Fruit fly (Drosophila melanogaster) whole organism, wandering third instar larva: ENCODE data around the gene CG10948.

Experiments used
- Abd-B ChIP-seq: fragments of >200 bp; optimal IDR thresholded peaks from 2 replicates; lab custom pipeline; 2017; ENCODE audit warnings: missing biosample characterization, missing genetic modification characterization
- HLH106 ChIP-seq: fragments of 200-800 bp; optimal IDR thresholded peaks from 3 replicates; lab custom pipeline; 2019; ENCODE audit warnings: missing biosample characterization, mild to moderate bottlenecking, missing genetic modification characterization, moderate library complexity
- Hr78 ChIP-seq: fragments of >200 bp; optimal IDR thresholded peaks from 2 replicates; lab custom pipeline; 2017; ENCODE audit warnings: missing biosample characterization, missing genetic modification characterization
- Jra ChIP-seq: sonication (Bioruptor generic); optimal IDR thresholded peaks from 2 replicates; lab custom pipeline; 2016; ENCODE audit warnings: missing biosample characterization, missing genetic modification characterization
- Myc ChIP-seq: fragments of >200 bp; optimal IDR thresholded peaks from 2 replicates; lab custom pipeline; 2017
- OdsH ChIP-seq: fragments of 200-800 bp; sonication (Bioruptor generic); optimal IDR thresholded peaks from 2 replicates; lab custom pipeline; 2016; ENCODE audit warnings: missing biosample characterization, mild to moderate bottlenecking, missing genetic modification characterization
- br ChIP-seq: fragments of 200-800 bp; sonication (Bioruptor generic); optimal IDR thresholded peaks from 2 replicates; lab custom pipeline; 2016; ENCODE audit warnings: missing biosample characterization, missing genetic modification characterization
- dsf ChIP-seq: sonication (Bioruptor generic); optimal IDR thresholded peaks from 2 replicates; lab custom pipeline; 2016; ENCODE audit warnings: missing biosample characterization, missing genetic modification characterization, borderline replicate concordance
- fru ChIP-seq: fragments of 200-800 bp; sonication (Bioruptor generic); optimal IDR thresholded peaks from 3 replicates; lab custom pipeline; 2016; ENCODE audit warnings: missing biosample characterization, mild to moderate bottlenecking, missing genetic modification characterization
- lola ChIP-seq: fragments of >200 bp; optimal IDR thresholded peaks from 2 replicates; lab custom pipeline; 2017; ENCODE audit warnings: missing biosample characterization, missing genetic modification characterization
- psq ChIP-seq: fragments of 200-800 bp; sonication (Bioruptor generic); optimal IDR thresholded peaks from 3 replicates; lab custom pipeline; 2017; ENCODE audit warnings: missing biosample characterization, mild to moderate bottlenecking, missing genetic modification characterization, moderate library complexity
- rgr ChIP-seq: fragments of 200-800 bp; sonication (Bioruptor generic); optimal IDR thresholded peaks from 3 replicates; lab custom pipeline; 2016; ENCODE audit warnings: missing biosample characterization, mild to moderate bottlenecking, missing genetic modification characterization
- usp ChIP-seq: fragments of >200 bp; optimal IDR thresholded peaks from 2 replicates; lab custom pipeline; 2017; ENCODE audit warnings: missing biosample characterization, missing genetic modification characterization
- woc ChIP-seq: sonication (Bioruptor generic); optimal IDR thresholded peaks from 2 replicates; lab custom pipeline; 2016; ENCODE audit warnings: missing biosample characterization, mild to moderate bottlenecking, missing genetic modification characterization

DNA sequence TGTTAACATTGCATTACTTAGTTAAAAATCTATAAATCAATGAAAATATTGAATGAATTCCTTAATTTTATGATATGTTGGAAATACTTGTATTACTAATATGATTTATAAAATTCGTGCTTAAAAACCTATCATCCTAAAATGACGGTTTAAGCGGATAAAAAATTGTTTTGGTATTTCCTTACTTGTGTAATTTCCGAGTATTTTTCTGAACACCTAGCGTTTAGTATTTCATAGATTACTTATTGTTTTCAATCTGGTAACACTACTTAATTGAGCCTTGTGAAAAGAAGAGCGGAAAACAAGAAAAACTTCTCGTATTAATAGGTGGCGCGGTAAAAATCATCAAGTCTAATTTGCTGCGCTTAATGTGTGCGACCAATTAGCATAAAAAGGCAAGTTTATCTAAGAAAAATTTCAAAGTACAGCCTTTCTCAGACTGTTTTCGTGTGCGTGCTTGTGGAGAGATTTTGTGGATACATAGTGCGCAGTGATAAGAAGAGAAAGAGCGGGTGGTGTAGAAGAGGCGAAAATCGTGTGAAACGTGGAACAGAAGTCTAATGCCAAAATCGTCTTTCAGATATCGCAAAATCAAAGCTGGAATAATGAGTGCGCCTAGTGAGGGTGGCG, 44.1 kb downstream of the CG10948 start, which contains the start of gene Sap130:
- TF ChIP-seq OdsH (no peak), fru (GFP tag; lab: Kevin White, UChicago) (no peak), rgr (GFP tag; lab: Kevin White, UChicago) (no peak), dsf (GFP tag; lab: Kevin White, UChicago) (no peak), Jra (GFP tag; lab: Kevin White, UChicago) (no peak), Myc (lab: Kevin White, UChicago) (no peak), usp (no peak), Hr78 (GFP tag; lab: Kevin White, UChicago) (no peak), Abd-B (GFP tag; lab: Kevin White, UChicago) (no peak), lola (no peak), HLH106 (tag; lab: Kevin White, UChicago) (no peak), psq (GFP tag; lab: Kevin White, UChicago) (no peak), br (GFP tag; lab: Kevin White, UChicago) (no peak), woc (GFP tag; lab: Kevin White, UChicago) (no peak)
